Worm (Caenorhabditis elegans) whole organism, L3 larva: ENCODE data around the gene H12I13.1.

Experiments
- aly-2 ChIP-seq: fragments of 150-350 bp; optimal IDR thresholded peaks from 2 replicates; lab custom pipeline; 2014; ENCODE audit warnings: missing biosample characterization, missing genetic modification characterization
- ama-1 ChIP-seq: fragments of 150-350 bp; optimal IDR thresholded peaks from 2 replicates; lab custom pipeline; 2018
- egl-27 ChIP-seq: sonication (generic microtip); optimal IDR thresholded peaks from 4 replicates; lab custom pipeline; 2017; ENCODE audit warnings: missing biosample characterization, missing genetic modification reagents, missing genetic modification characterization
- mdl-1 ChIP-seq: fragments of 150-350 bp; optimal IDR thresholded peaks from 2 replicates; lab custom pipeline; 2014; ENCODE audit warnings: missing biosample characterization, missing genetic modification characterization
- nhr-28 ChIP-seq: fragments of 150-350 bp; optimal IDR thresholded peaks from 2 replicates; lab custom pipeline; 2014; ENCODE audit warnings: missing biosample characterization, missing genetic modification characterization
- snpc-4 ChIP-seq: fragments of 150-350 bp; optimal IDR thresholded peaks from 2 replicates; lab custom pipeline; 2014; ENCODE audit warnings: missing biosample characterization, missing genetic modification characterization
- unc-39 ChIP-seq: sonication (generic microtip); optimal IDR thresholded peaks from 4 replicates; lab custom pipeline; 2017; ENCODE audit warnings: missing biosample characterization, missing genetic modification characterization
- ztf-11 ChIP-seq: fragments of 150-350 bp; optimal IDR thresholded peaks from 2 replicates; lab custom pipeline; 2014; ENCODE audit warnings: missing biosample characterization, missing genetic modification characterization

DNA sequence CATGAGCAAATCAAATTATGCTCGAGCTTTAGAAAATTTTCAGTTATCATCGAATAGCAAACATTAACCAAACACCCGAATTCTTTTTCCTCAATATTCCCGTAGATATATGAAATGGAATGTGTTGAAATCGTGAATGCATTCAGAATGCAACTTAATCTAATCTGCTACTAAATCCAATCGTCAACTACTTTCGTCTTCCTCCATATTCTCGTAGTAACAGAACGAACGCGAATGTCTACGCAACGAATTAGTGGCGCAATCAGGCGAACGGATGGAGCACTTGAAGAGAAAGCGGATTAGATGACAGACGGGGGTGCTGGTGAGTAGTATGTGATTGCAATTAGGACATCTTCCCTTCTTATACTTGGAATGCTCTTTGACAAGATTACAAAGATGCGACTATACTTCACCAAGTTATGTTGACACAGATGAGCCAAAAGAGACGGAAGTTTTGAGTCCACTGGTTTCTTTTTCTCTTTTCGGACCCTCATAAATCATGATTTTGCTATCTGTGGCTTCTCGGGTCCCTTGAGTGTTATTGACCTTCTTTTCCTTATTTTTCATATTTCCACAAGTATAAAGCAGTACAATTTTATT, 47.0 kb upstream of the H12I13.1 start:
- TF ChIP-seq ztf-11 (tag; lab: Kevin White, UChicago) = no peak
- TF ChIP-seq nhr-28 = no peak
- no peak for TF ChIP-seq unc-39 (tag; lab: Kevin White, UChicago)
- TF ChIP-seq ama-1 (lab: Kevin White, UChicago) = no peak
- TF ChIP-seq snpc-4 (tag; lab: Kevin White, UChicago) = no peak
- no peak for TF ChIP-seq mdl-1 (tag; lab: Kevin White, UChicago)
- TF ChIP-seq egl-27 = no peak
- no peak for TF ChIP-seq aly-2 (tag; lab: Kevin White, UChicago)
